Worm (Caenorhabditis elegans): ENCODE results near the gene Y40B10A.11.

The Y40B10A.11 gene

ce11 chrV:2076043-2076442 is 24.6 kb upstream of the Y40B10A.11 start:
- TF ChIP-seq med-1 (GFP tag; optimal IDR thresholded peaks at IDR 0.05; ENCODE audit: insufficient read depth) (no peak), ztf-23 (GFP tag; IDR thresholded peaks at IDR 0.05) (peak; percentile 26; the same call in 1 of the 2 replicates)

- TF ChIP-seq klf-2 (GFP tag; conservative IDR thresholded peaks at IDR 0.05) (no peak), T22C8.4 (GFP tag; IDR thresholded peaks at IDR 0.05) (no peak), tab-1 (GFP tag; IDR thresholded peaks at IDR 0.05) (no peak), cog-1 (tag; optimal IDR thresholded peaks at IDR 0.05) (no peak), ztf-23 (GFP tag; IDR thresholded peaks at IDR 0.05) (no peak), ref-1 (GFP tag; conservative IDR thresholded peaks at IDR 0.05) (no peak), ztf-29 (GFP tag; IDR thresholded peaks at IDR 0.05) (no peak), med-1 (GFP tag; optimal IDR thresholded peaks at IDR 0.05; ENCODE audit: insufficient read depth) (no peak), flt-1 (GFP tag; IDR thresholded peaks at IDR 0.05) (no peak)
These were observed 21.4 kb upstream of the Y40B10A.11 start, which contains the start of gene Y40B10A.9 for ce11 chrV:2072807-2073206. Gene Y40B10A.9, minus strand, starts transcription at chrV:2072907.

ce11 chrV:2068728-2069443 is 17.5 kb upstream of the Y40B10A.11 start:
- TF ChIP-seq T22C8.4 (GFP tag; IDR thresholded peaks at IDR 0.05) = no peak

- TF ChIP-seq flt-1 (GFP tag; IDR thresholded peaks at IDR 0.05) (no peak), T22C8.4 (GFP tag; IDR thresholded peaks at IDR 0.05) (no peak), ref-1 (GFP tag; conservative IDR thresholded peaks at IDR 0.05) (no peak), ztf-29 (GFP tag; IDR thresholded peaks at IDR 0.05) (no peak), klf-2 (GFP tag; conservative IDR thresholded peaks at IDR 0.05) (no peak), cog-1 (tag; optimal IDR thresholded peaks at IDR 0.05) (no peak), tab-1 (GFP tag; IDR thresholded peaks at IDR 0.05) (no peak), med-1 (GFP tag; optimal IDR thresholded peaks at IDR 0.05; ENCODE audit: insufficient read depth) (no peak), ztf-23 (GFP tag; IDR thresholded peaks at IDR 0.05) (no peak)
These were observed 16.6 kb upstream of the Y40B10A.11 start, which contains the start of gene lbp-9 for ce11 chrV:2067985-2068499. Gene lbp-9, plus strand, starts transcription at chrV:2068449.

- TF ChIP-seq flt-1 (GFP tag; IDR thresholded peaks at IDR 0.05) (no peak), cog-1 (tag; optimal IDR thresholded peaks at IDR 0.05) (no peak), ztf-29 (GFP tag; IDR thresholded peaks at IDR 0.05) (no peak)
These were observed 16.0 kb upstream of the Y40B10A.11 start for ce11 chrV:2067419-2067818.

ce11 chrV:2066780-2067179 is 15.4 kb upstream of the Y40B10A.11 start, which contains the start of gene nhr-86:
Gene nhr-86, minus strand, starts transcription at chrV:2066850.
- TF ChIP-seq T22C8.4 (GFP tag; IDR thresholded peaks at IDR 0.05) = no peak
- TF ChIP-seq ref-1 (GFP tag; conservative IDR thresholded peaks at IDR 0.05) = no peak
- TF ChIP-seq tab-1 (GFP tag; IDR thresholded peaks at IDR 0.05) = no peak
- no peak for TF ChIP-seq klf-2 (GFP tag; conservative IDR thresholded peaks at IDR 0.05)
- no peak for TF ChIP-seq ztf-23 (GFP tag; IDR thresholded peaks at IDR 0.05)
- no peak for TF ChIP-seq flt-1 (GFP tag; IDR thresholded peaks at IDR 0.05)
- TF ChIP-seq cog-1 (tag; optimal IDR thresholded peaks at IDR 0.05) = no peak
- no peak for TF ChIP-seq med-1 (GFP tag; optimal IDR thresholded peaks at IDR 0.05; ENCODE audit: insufficient read depth)
- no peak for TF ChIP-seq ztf-29 (GFP tag; IDR thresholded peaks at IDR 0.05)

ce11 chrV:2057324-2057723 is 5.9 kb upstream of the Y40B10A.11 start, which contains the start of gene comt-3:
Gene comt-3, plus strand, starts transcription at chrV:2057537.
- TF ChIP-seq ztf-29 (GFP tag; IDR thresholded peaks at IDR 0.05) (no peak), flt-1 (GFP tag; IDR thresholded peaks at IDR 0.05) (no peak), med-1 (GFP tag; optimal IDR thresholded peaks at IDR 0.05; ENCODE audit: insufficient read depth) (no peak), klf-2 (GFP tag; conservative IDR thresholded peaks at IDR 0.05) (no peak), cog-1 (tag; optimal IDR thresholded peaks at IDR 0.05) (no peak), tab-1 (GFP tag; IDR thresholded peaks at IDR 0.05) (no peak), ztf-23 (GFP tag; IDR thresholded peaks at IDR 0.05) (no peak)

- TF ChIP-seq med-1 (GFP tag; optimal IDR thresholded peaks at IDR 0.05; ENCODE audit: insufficient read depth) (no peak), ztf-29 (GFP tag; IDR thresholded peaks at IDR 0.05) (no peak), cog-1 (tag; optimal IDR thresholded peaks at IDR 0.05) (no peak), klf-2 (GFP tag; conservative IDR thresholded peaks at IDR 0.05) (no peak), tab-1 (GFP tag; IDR thresholded peaks at IDR 0.05) (no peak), flt-1 (GFP tag; IDR thresholded peaks at IDR 0.05) (no peak), ztf-23 (GFP tag; IDR thresholded peaks at IDR 0.05) (no peak), T22C8.4 (GFP tag; IDR thresholded peaks at IDR 0.05) (no peak), ref-1 (GFP tag; conservative IDR thresholded peaks at IDR 0.05) (no peak)
These were observed 4.5 kb upstream of the Y40B10A.11 start for ce11 chrV:2055765-2056504.

ce11 chrV:2054254-2054653 is 2.8 kb upstream of the Y40B10A.11 start:
- TF ChIP-seq ztf-23 (GFP tag; IDR thresholded peaks at IDR 0.05) = no peak
- TF ChIP-seq tab-1 (GFP tag; IDR thresholded peaks at IDR 0.05) = no peak
- no peak for TF ChIP-seq ref-1 (GFP tag; conservative IDR thresholded peaks at IDR 0.05)
- no peak for TF ChIP-seq cog-1 (tag; optimal IDR thresholded peaks at IDR 0.05)

- TF ChIP-seq ztf-29 (GFP tag; IDR thresholded peaks at IDR 0.05) (no peak), ztf-23 (GFP tag; IDR thresholded peaks at IDR 0.05) (no peak), cog-1 (tag; optimal IDR thresholded peaks at IDR 0.05) (no peak), tab-1 (GFP tag; IDR thresholded peaks at IDR 0.05) (no peak), ref-1 (GFP tag; conservative IDR thresholded peaks at IDR 0.05) (no peak), med-1 (GFP tag; optimal IDR thresholded peaks at IDR 0.05; ENCODE audit: insufficient read depth) (no peak)
These were observed 2.1 kb upstream of the Y40B10A.11 start, which contains the start of gene comt-5 for ce11 chrV:2053509-2053908. Gene comt-5, minus strand, starts transcription at chrV:2053609.
